Worm (Caenorhabditis elegans): ENCODE data around the gene clc-31.

The clc-31 gene

DNA sequence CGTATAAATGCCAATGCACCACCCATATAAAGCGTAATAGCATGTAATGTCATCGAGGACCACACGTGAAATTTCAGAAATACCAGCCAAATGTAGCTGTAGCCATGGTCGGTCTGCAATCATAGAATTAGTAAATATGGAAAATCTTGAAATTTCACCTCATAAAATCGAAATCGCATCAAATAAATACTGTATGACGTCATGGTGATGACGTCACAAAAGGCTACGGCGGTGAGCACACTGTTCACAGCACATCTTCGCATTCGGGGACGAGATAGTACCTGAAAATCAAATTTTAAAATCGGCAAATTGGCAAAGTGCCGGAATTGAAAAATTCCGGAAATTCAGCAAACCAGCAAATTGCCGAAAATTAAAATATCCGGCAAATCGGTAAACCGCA lies 9.4 kb downstream of the clc-31 start:
- TF ChIP-seq ama-1 (optimal IDR thresholded peaks at IDR 0.05) (no peak), ama-1 (GFP tag; optimal IDR thresholded peaks at IDR 0.05) (no peak), lir-1 (GFP tag; conservative IDR thresholded peaks at IDR 0.05) (no peak), ztf-6 (GFP tag; IDR thresholded peaks at IDR 0.05) (no peak), ets-4 (GFP tag; optimal IDR thresholded peaks at IDR 0.05) (no peak), mel-28 (tag; optimal IDR thresholded peaks at IDR 0.05; ENCODE audit: borderline replicate concordance) (no peak), mcd-1 (GFP tag; IDR thresholded peaks at IDR 0.05) (no peak), aptf-3 (GFP tag; IDR thresholded peaks at IDR 0.05) (no peak), dox-1 (GFP tag; IDR thresholded peaks at IDR 0.05) (no peak), hsf-1 (GFP tag; IDR thresholded peaks at IDR 0.05) (no peak), sdz-38 (tag; optimal IDR thresholded peaks at IDR 0.05) (no peak), sptf-2 (GFP tag; optimal IDR thresholded peaks at IDR 0.05) (no peak), Y79H2A.3 (GFP tag; conservative IDR thresholded peaks at IDR 0.05) (no peak), cebp-2 (GFP tag; IDR thresholded peaks at IDR 0.05) (no peak), F23B12.7 (tag; optimal IDR thresholded peaks at IDR 0.05; ENCODE audit: insufficient read depth) (no peak), snpc-3.4 (tag; optimal IDR thresholded peaks at IDR 0.05) (no peak), ztf-22 (GFP tag; optimal IDR thresholded peaks at IDR 0.05) (no peak), B0035.1 (tag; optimal IDR thresholded peaks at IDR 0.05) (no peak)

DNA sequence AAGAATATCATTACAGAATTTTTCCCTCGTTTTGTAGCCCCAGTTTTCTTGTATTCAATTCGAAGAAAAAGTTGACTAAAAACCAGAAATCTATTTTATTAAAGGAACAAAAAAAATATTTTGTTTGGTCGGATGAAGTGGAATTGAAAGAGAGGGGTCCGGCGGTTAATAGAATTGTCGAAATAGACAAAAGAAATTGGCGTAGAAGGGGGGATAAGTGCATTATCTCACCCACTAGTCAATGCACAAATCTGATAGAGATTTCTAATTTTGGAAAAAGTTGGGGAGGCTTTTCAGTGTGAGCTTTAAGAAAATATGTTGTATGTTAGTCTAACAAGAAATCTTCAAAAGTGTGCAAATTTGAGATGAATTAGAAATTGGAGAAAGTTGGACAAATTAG lies 14.2 kb downstream of the clc-31 start:
- TF ChIP-seq K11D2.4 (GFP tag; IDR thresholded peaks at IDR 0.05) (no peak), ama-1 (optimal IDR thresholded peaks at IDR 0.05) (no peak), ama-1 (GFP tag; optimal IDR thresholded peaks at IDR 0.05) (no peak), egrh-3 (GFP tag; IDR thresholded peaks at IDR 0.05) (no peak), B0035.1 (tag; optimal IDR thresholded peaks at IDR 0.05) (no peak), sea-2 (GFP tag; IDR thresholded peaks at IDR 0.05) (no peak), pha-4 (tag; optimal IDR thresholded peaks at IDR 0.05) (no peak), rec-8 (tag; optimal IDR thresholded peaks at IDR 0.05) (no peak), chd-7 (tag; optimal IDR thresholded peaks at IDR 0.05) (no peak), attf-6 (GFP tag; IDR thresholded peaks at IDR 0.05) (no peak), athp-1 (tag; optimal IDR thresholded peaks at IDR 0.05) (no peak), mxl-1 (tag; optimal IDR thresholded peaks at IDR 0.05) (no peak), snpc-3.4 (tag; optimal IDR thresholded peaks at IDR 0.05) (no peak), nhr-80 (tag; optimal IDR thresholded peaks at IDR 0.05) (no peak), lin-26 (GFP tag; IDR thresholded peaks at IDR 0.05) (no peak)

DNA sequence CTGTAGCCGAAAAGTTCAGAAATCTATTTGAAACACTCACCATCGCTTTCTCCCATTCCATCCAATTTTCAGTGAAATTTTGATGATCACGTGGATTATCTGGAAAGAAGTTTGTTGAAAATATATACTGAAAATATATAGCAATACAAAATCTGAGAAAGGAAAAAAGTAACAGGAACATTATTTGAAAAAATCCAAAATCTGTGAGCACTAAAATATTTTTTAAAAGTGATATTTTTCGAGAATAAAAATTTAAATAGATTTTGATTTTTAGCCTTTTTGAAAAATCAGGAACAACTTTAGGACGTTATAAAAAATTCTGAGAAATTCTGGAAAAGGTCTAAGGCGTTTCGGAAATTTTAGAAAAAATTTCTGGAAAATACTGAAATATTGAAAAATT lies 16.6 kb downstream of the clc-31 start, which contains the start of gene dmsr-4:
dmsr-4 (minus strand) TSS at position 101 of the 400 bp plus-strand sequence.
- TF ChIP-seq atf-7 (tag; optimal IDR thresholded peaks at IDR 0.05): no peak
- TF ChIP-seq lsl-1 (GFP tag; optimal IDR thresholded peaks at IDR 0.05): no peak
- no peak for TF ChIP-seq C06A6.2 (GFP tag; conservative IDR thresholded peaks at IDR 0.05)
- TF ChIP-seq unc-130 (GFP tag; optimal IDR thresholded peaks at IDR 0.05): no peak
- no peak for TF ChIP-seq dox-1 (GFP tag; IDR thresholded peaks at IDR 0.05)
- TF ChIP-seq F39B2.1 (GFP tag; IDR thresholded peaks at IDR 0.05): no peak
- TF ChIP-seq F49E8.2 (tag; optimal IDR thresholded peaks at IDR 0.05; ENCODE audit: insufficient read depth): no peak
- no peak for TF ChIP-seq Y79H2A.3 (GFP tag; conservative IDR thresholded peaks at IDR 0.05)
- no peak for TF ChIP-seq efl-1 (GFP tag; optimal IDR thresholded peaks at IDR 0.05)
- TF ChIP-seq dpff-1 (tag; optimal IDR thresholded peaks at IDR 0.05): no peak
- no peak for TF ChIP-seq lin-54 (GFP tag; optimal IDR thresholded peaks at IDR 0.05)
- TF ChIP-seq ceh-27 (GFP tag; optimal IDR thresholded peaks at IDR 0.05): no peak
